Fruit fly (Drosophila melanogaster) whole organism, embryonic: ENCODE results near the gene CG5828.

Source experiments
- Asciz ChIP-seq: fragments of 200-800 bp; sonication (Bioruptor generic); optimal IDR thresholded peaks from 2 replicates; lab custom pipeline; 2017; ENCODE audit warnings: missing biosample characterization, mild to moderate bottlenecking, missing genetic modification characterization, missing genetic modification reagents
- BtbVII ChIP-seq: fragments of 200-800 bp; sonication (Bioruptor generic); optimal IDR thresholded peaks from 3 replicates; lab custom pipeline; 2017; ENCODE audit warnings: missing biosample characterization, mild to moderate bottlenecking, missing genetic modification characterization
- CG10147 ChIP-seq: fragments of 200-800 bp; sonication (Bioruptor generic); optimal IDR thresholded peaks from 2 replicates; lab custom pipeline; 2019; ENCODE audit warnings: missing biosample characterization, mild to moderate bottlenecking, missing genetic modification characterization, moderate library complexity
- CG10209 ChIP-seq: fragments of 200-800 bp; sonication (Bioruptor generic); optimal IDR thresholded peaks from 3 replicates; lab custom pipeline; 2017; ENCODE audit warnings: missing biosample characterization, mild to moderate bottlenecking, missing genetic modification characterization, missing genetic modification reagents
- CG11093 ChIP-seq: fragments of 200-800 bp; sonication (Bioruptor generic); IDR thresholded peaks from 3 replicates; pipeline ENCODE4 v1.3.6; 2022; ENCODE audit warnings: missing biosample characterization, missing genetic modification characterization
- CG11247 ChIP-seq: fragments of 200-800 bp; sonication (Bioruptor generic); IDR thresholded peaks from 2 replicates; pipeline ENCODE4 v1.3.6; 2022; ENCODE audit warnings: missing biosample characterization, missing genetic modification characterization
- CG11504 ChIP-seq: fragments of 200-800 bp; sonication (Bioruptor generic); optimal IDR thresholded peaks from 3 replicates; lab custom pipeline; 2019; ENCODE audit warnings: missing biosample characterization, mild to moderate bottlenecking, missing genetic modification characterization, moderate library complexity
- CG12104 ChIP-seq: fragments of 200-800 bp; sonication (Bioruptor generic); optimal IDR thresholded peaks from 3 replicates; lab custom pipeline; 2016; ENCODE audit warnings: missing biosample characterization, missing genetic modification characterization
- CG13624 ChIP-seq: fragments of 200-800 bp; sonication (Bioruptor generic); optimal IDR thresholded peaks from 2 replicates; lab custom pipeline; 2016; ENCODE audit warnings: missing biosample characterization, missing genetic modification characterization
- CG15269 ChIP-seq: fragments of 200-800 bp; sonication (Bioruptor generic); optimal IDR thresholded peaks from 2 replicates; lab custom pipeline; 2018; ENCODE audit warnings: missing biosample characterization, mild to moderate bottlenecking, missing genetic modification characterization, moderate library complexity
- CG1603 ChIP-seq: fragments of 200-800 bp; sonication (Bioruptor generic); optimal IDR thresholded peaks from 2 replicates; lab custom pipeline; 2019; ENCODE audit warnings: missing biosample characterization, mild to moderate bottlenecking, missing genetic modification characterization, moderate library complexity
- CG17568 ChIP-seq: fragments of 200-800 bp; sonication (Bioruptor generic); optimal IDR thresholded peaks from 2 replicates; lab custom pipeline; 2018; ENCODE audit warnings: missing biosample characterization, mild to moderate bottlenecking, missing genetic modification characterization, moderate library complexity
- CG3847 ChIP-seq: fragments of 200-800 bp; sonication (Bioruptor generic); IDR thresholded peaks from 2 replicates; pipeline ENCODE4 v1.3.6; 2022; ENCODE audit warnings: missing biosample characterization, missing genetic modification characterization
- CG4328 ChIP-seq: fragments of 200-800 bp; sonication (Bioruptor generic); optimal IDR thresholded peaks from 3 replicates; lab custom pipeline; 2017; ENCODE audit warnings: missing biosample characterization, missing genetic modification reagents, missing genetic modification characterization
- CG4730 ChIP-seq: fragments of 200-800 bp; sonication (Bioruptor generic); IDR thresholded peaks from 2 replicates; pipeline ENCODE4 v1.3.6; 2022; ENCODE audit warnings: missing biosample characterization, missing genetic modification characterization
- CG5180 ChIP-seq: fragments of 200-800 bp; sonication (Bioruptor generic); optimal IDR thresholded peaks from 3 replicates; lab custom pipeline; 2017; ENCODE audit warnings: missing biosample characterization, missing genetic modification characterization, mild to moderate bottlenecking, moderate library complexity, missing genetic modification reagents
- CG6813 ChIP-seq: fragments of 200-800 bp; sonication (Bioruptor generic); optimal IDR thresholded peaks from 2 replicates; lab custom pipeline; 2017; ENCODE audit warnings: missing biosample characterization, missing genetic modification characterization, mild to moderate bottlenecking, moderate library complexity, missing genetic modification reagents
- CG8290 ChIP-seq, 3 experiments: fragments of 200-800 bp; sonication (Bioruptor generic); optimal IDR thresholded peaks; 2 replicates each; lab custom pipeline; 2016 to 2019; ENCODE audit warnings: missing biosample characterization in 3 of 3, missing genetic modification characterization in 3 of 3, mild to moderate bottlenecking in 2 of 3, moderate library complexity in 1 of 3
- Doc2 ChIP-seq: fragments of 200-800 bp; sonication (Bioruptor generic); IDR thresholded peaks from 2 replicates; pipeline ENCODE4 v1.3.6; 2022; ENCODE audit warnings: missing biosample characterization, missing genetic modification characterization
- Ets97D ChIP-seq: fragments of 200-800 bp; sonication (Bioruptor generic); optimal IDR thresholded peaks from 3 replicates; lab custom pipeline; 2016; ENCODE audit warnings: missing biosample characterization, missing genetic modification characterization
- Hr39 ChIP-seq: fragments of >200 bp; optimal IDR thresholded peaks from 2 replicates; lab custom pipeline; 2017
- Lpt ChIP-seq: fragments of >200 bp; optimal IDR thresholded peaks from 2 replicates; lab custom pipeline; 2018; ENCODE audit warnings: missing biosample characterization, missing genetic modification characterization
- Max ChIP-seq: fragments of 200-800 bp; sonication (Bioruptor generic); optimal IDR thresholded peaks from 2 replicates; lab custom pipeline; 2016; ENCODE audit warnings: missing biosample characterization, mild to moderate bottlenecking, missing genetic modification characterization
- Poxn ChIP-seq: fragments of 200-800 bp; sonication (Bioruptor generic); IDR thresholded peaks from 2 replicates; pipeline ENCODE4 v1.3.6; 2022; ENCODE audit warnings: missing biosample characterization, missing genetic modification characterization
- Ssrp ChIP-seq: fragments of 200-800 bp; sonication (Bioruptor generic); optimal IDR thresholded peaks from 2 replicates; lab custom pipeline; 2018; ENCODE audit warnings: missing biosample characterization, mild to moderate bottlenecking, missing genetic modification characterization, moderate library complexity
- Usf ChIP-seq: fragments of 200-800 bp; sonication (Bioruptor generic); optimal IDR thresholded peaks from 2 replicates; lab custom pipeline; 2017; ENCODE audit warnings: missing genotype, missing biosample characterization, missing genetic modification characterization
- ac ChIP-seq: fragments of 200-800 bp; sonication (Bioruptor generic); optimal IDR thresholded peaks from 3 replicates; lab custom pipeline; 2017; ENCODE audit warnings: missing biosample characterization, mild to moderate bottlenecking, missing genetic modification characterization
- ara ChIP-seq: fragments of 200-800 bp; sonication (Bioruptor generic); IDR thresholded peaks from 2 replicates; pipeline ENCODE4 v1.3.6; 2022; ENCODE audit warnings: missing biosample characterization, missing genetic modification characterization
- ase ChIP-seq: fragments of 200-800 bp; sonication (Bioruptor generic); IDR thresholded peaks from 3 replicates; pipeline ENCODE4 v1.3.6; 2022; ENCODE audit warnings: missing biosample characterization, missing genetic modification characterization
- az2 ChIP-seq: fragments of 200-800 bp; sonication (Bioruptor generic); optimal IDR thresholded peaks from 3 replicates; lab custom pipeline; 2016; ENCODE audit warnings: missing biosample characterization, missing genetic modification characterization
- bbx ChIP-seq: fragments of 200-800 bp; sonication (Bioruptor generic); IDR thresholded peaks from 2 replicates; pipeline ENCODE4 v1.3.6; 2022; ENCODE audit warnings: missing biosample characterization, missing genetic modification characterization; ENCODE audit not compliant: partially characterized antibody
- bowl ChIP-seq: fragments of 200-800 bp; sonication (Bioruptor generic); IDR thresholded peaks from 2 replicates; pipeline ENCODE4 v1.3.6; 2022; ENCODE audit warnings: missing biosample characterization, missing genetic modification characterization
- ci ChIP-seq: fragments of 200-800 bp; sonication (Bioruptor generic); IDR thresholded peaks from 3 replicates; pipeline ENCODE4 v1.3.6; 2022; ENCODE audit warnings: missing biosample characterization, missing genetic modification characterization
- croc ChIP-seq: fragments of 200-800 bp; sonication (Bioruptor generic); conservative IDR thresholded peaks from 3 replicates; pipeline ENCODE4 v1.3.6; 2022; ENCODE audit warnings: missing biosample characterization, missing genetic modification characterization
- dm ChIP-seq: fragments of 200-800 bp; sonication (Bioruptor generic); optimal IDR thresholded peaks from 3 replicates; lab custom pipeline; 2016; ENCODE audit warnings: missing biosample characterization, missing genetic modification characterization
- dysf ChIP-seq: fragments of 200-800 bp; sonication (Bioruptor generic); IDR thresholded peaks from 3 replicates; pipeline ENCODE4 v1.3.6; 2022; ENCODE audit warnings: missing biosample characterization, missing genetic modification characterization
- fd3F ChIP-seq: fragments of 200-800 bp; sonication (Bioruptor generic); optimal IDR thresholded peaks from 2 replicates; lab custom pipeline; 2018; ENCODE audit warnings: missing biosample characterization, mild to moderate bottlenecking, missing genetic modification characterization, moderate library complexity
- gsb-n ChIP-seq: fragments of 200-800 bp; sonication (Bioruptor generic); optimal IDR thresholded peaks from 3 replicates; lab custom pipeline; 2018; ENCODE audit warnings: missing biosample characterization, mild to moderate bottlenecking, missing genetic modification characterization
- hkb ChIP-seq, 2 experiments: fragments of 200-800 bp in 1 of 2; fragments of >200 bp in 1 of 2; sonication (Bioruptor generic) in 1 of 2; IDR thresholded peaks in 1 of 2; optimal IDR thresholded peaks in 1 of 2; 2 replicates each; pipeline versions ENCODE4 v1.3.6 to Lab custom; 2017 to 2022; ENCODE audit warnings: missing biosample characterization in 1 of 2, missing genetic modification characterization in 1 of 2
- ind ChIP-seq: fragments of 200-800 bp; sonication (Bioruptor generic); optimal IDR thresholded peaks from 3 replicates; lab custom pipeline; 2016; ENCODE audit warnings: missing biosample characterization, missing genetic modification characterization
- insv ChIP-seq, 2 experiments: fragments of 200-800 bp; sonication (Bioruptor generic); optimal IDR thresholded peaks; 3 replicates each; lab custom pipeline; 2016 to 2018; ENCODE audit warnings: missing biosample characterization in 2 of 2, missing genetic modification characterization in 2 of 2
- jing ChIP-seq: fragments of 200-800 bp; sonication (Bioruptor generic); optimal IDR thresholded peaks from 2 replicates; lab custom pipeline; 2018; ENCODE audit warnings: missing biosample characterization, mild to moderate bottlenecking, missing genetic modification characterization
- knrl ChIP-seq: fragments of 200-800 bp; sonication (Bioruptor generic); IDR thresholded peaks from 3 replicates; pipeline ENCODE4 v1.3.6; 2022; ENCODE audit warnings: missing biosample characterization, missing genetic modification characterization; ENCODE audit not compliant: partially characterized antibody
- lab ChIP-seq: fragments of 200-800 bp; sonication (Bioruptor generic); optimal IDR thresholded peaks from 3 replicates; lab custom pipeline; 2017; ENCODE audit warnings: missing biosample characterization, missing genetic modification characterization, mild to moderate bottlenecking, moderate library complexity, missing genetic modification reagents
- lmd ChIP-seq: fragments of 200-800 bp; sonication (Bioruptor generic); IDR thresholded peaks from 2 replicates; pipeline ENCODE4 v1.3.6; 2022; ENCODE audit warnings: missing biosample characterization, missing genetic modification characterization
- nmo ChIP-seq: fragments of 200-800 bp; sonication (Bioruptor generic); optimal IDR thresholded peaks from 2 replicates; lab custom pipeline; 2018; ENCODE audit warnings: missing biosample characterization, mild to moderate bottlenecking, missing genetic modification characterization, moderate library complexity
- so ChIP-seq: fragments of 200-800 bp; sonication (Bioruptor generic); IDR thresholded peaks from 3 replicates; pipeline ENCODE4 v1.3.6; 2022; ENCODE audit warnings: missing biosample characterization, missing genetic modification characterization
- tna ChIP-seq: fragments of 200-800 bp; sonication (Bioruptor generic); IDR thresholded peaks from 2 replicates; pipeline ENCODE4 v1.3.6; 2022; ENCODE audit warnings: missing biosample characterization, missing genetic modification characterization; ENCODE audit not compliant: partially characterized antibody
- wek ChIP-seq: fragments of 200-800 bp; sonication (Bioruptor generic); optimal IDR thresholded peaks from 3 replicates; lab custom pipeline; 2018; ENCODE audit warnings: missing biosample characterization, mild to moderate bottlenecking, missing genetic modification characterization, moderate library complexity

The CG5828 gene

DNA sequence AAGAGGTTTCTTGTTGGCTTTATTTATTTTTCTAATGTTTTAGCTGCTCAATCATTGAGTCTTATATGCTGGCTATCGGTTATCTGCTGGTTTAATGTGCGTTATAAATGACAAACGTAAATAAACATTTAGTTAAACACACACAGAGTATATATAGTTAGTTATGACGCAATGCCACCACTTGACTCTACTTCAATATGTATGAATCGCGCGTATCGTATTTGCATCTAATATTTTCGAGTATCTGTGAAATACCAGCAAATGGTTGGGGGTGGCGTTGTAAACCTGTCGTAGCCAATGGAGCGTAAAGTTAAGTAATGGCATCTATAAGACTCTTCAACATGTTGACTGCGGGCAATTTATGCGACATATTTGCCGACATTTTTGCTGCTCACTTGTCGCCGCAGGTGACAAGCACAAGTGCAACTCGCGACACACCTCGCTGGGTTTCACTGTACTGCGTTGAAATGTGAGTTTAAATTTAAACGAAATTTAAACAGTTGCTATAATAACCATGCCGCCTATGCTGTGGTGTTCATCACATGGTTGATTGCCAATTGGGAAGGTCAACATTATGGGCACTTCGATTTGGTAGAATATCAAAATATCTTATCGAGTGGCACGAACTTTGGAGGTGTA, 19.8 kb downstream of the CG5828 start (continued):
- TF ChIP-seq ci (GFP tag; lab: Robert Waterston, UW) (no peak), Ets97D (GFP tag; lab: Kevin White, UChicago) (no peak), bowl (GFP tag; lab: Robert Waterston, UW) (no peak), ase (GFP tag; lab: Robert Waterston, UW) (no peak), CG13624 (no peak), CG10209 (GFP tag; lab: Kevin White, UChicago) (peak; percentile 16), CG15269 (peak; percentile 6), CG3847 (GFP tag; lab: Robert Waterston, UW) (no peak), dysf (GFP tag; lab: Robert Waterston, UW) (no peak), CG11504 (tag; lab: Kevin White, UChicago) (peak; percentile 28), Lpt (GFP tag; lab: Kevin White, UChicago) (no peak), jing (GFP tag; lab: Kevin White, UChicago) (no peak), hkb (optimal IDR thresholded peaks at IDR 0.05; lab: Kevin White, UChicago) (no peak), hkb (GFP tag; IDR thresholded peaks at IDR 0.05; lab: Robert Waterston, UW) (peak; percentile 43; the same call in 1 of the 2 replicates), CG12104 (GFP tag; lab: Kevin White, UChicago) (no peak), insv (GFP tag; optimal IDR thresholded peaks at IDR 0.05; lab: Kevin White, UChicago) (no peak), Asciz (GFP tag; lab: Kevin White, UChicago) (peak; percentile 41), CG1603 (tag; lab: Kevin White, UChicago) (peak; percentile 16), Hr39 (lab: Kevin White, UChicago) (no peak), gsb-n (tag; lab: Kevin White, UChicago) (no peak), Usf (GFP tag; lab: Kevin White, UChicago) (no peak), tna (GFP tag; lab: Robert Waterston, UW) (no peak), lmd (no peak), Max (GFP tag; lab: Kevin White, UChicago) (no peak), CG11247 (GFP tag; lab: Robert Waterston, UW) (no peak), CG4328 (GFP tag; lab: Kevin White, UChicago) (no peak), dm (no peak), wek (GFP tag; lab: Kevin White, UChicago) (peak; percentile 63), CG17568 (GFP tag; lab: Kevin White, UChicago) (peak; percentile 12), CG8290 (GFP tag; optimal IDR thresholded peaks at IDR 0.05; lab: Kevin White, UChicago) (no peak), CG8290 (tag; optimal IDR thresholded peaks at IDR 0.05; lab: Kevin White, UChicago) (peak in 1 of 2 experiments; percentile 48), az2 (GFP tag; lab: Kevin White, UChicago) (no peak), so (GFP tag; lab: Robert Waterston, UW) (no peak), croc (GFP tag; lab: Robert Waterston, UW) (no peak), CG4730 (GFP tag; lab: Robert Waterston, UW) (no peak), fd3F (peak; percentile 1), Ssrp (no peak), knrl (GFP tag; lab: Robert Waterston, UW) (no peak), ac (GFP tag; lab: Kevin White, UChicago) (no peak), lab (GFP tag; lab: Kevin White, UChicago) (peak; percentile 54), BtbVII (no peak), Poxn (GFP tag; lab: Robert Waterston, UW) (no peak), CG11093 (GFP tag; lab: Robert Waterston, UW) (no peak), ara (GFP tag; lab: Robert Waterston, UW) (0 out of 2 replicates have a peak, but pooled peaks have one; percentile 7), ind (GFP tag; lab: Kevin White, UChicago) (no peak), CG5180 (GFP tag; lab: Kevin White, UChicago) (peak; percentile 52), CG6813 (GFP tag; lab: Kevin White, UChicago) (peak; percentile 52), CG10147 (GFP tag; lab: Kevin White, UChicago) (no peak), bbx (GFP tag; lab: Robert Waterston, UW) (no peak), nmo (no peak), Doc2 (no peak)
